Fruit fly (Drosophila melanogaster): Measurements from ENCODE around the gene Cont.

The Cont gene

dm6 chr3R:4381079-4381919 is at the start of gene Cont:
Gene Cont, plus strand, starts transcription at chr3R:4381306.
- TF ChIP-seq CG8478 (optimal IDR thresholded peaks at IDR 0.05) (no peak), CTCF (optimal IDR thresholded peaks at IDR 0.05) (no peak)

- TF ChIP-seq CG8478 (optimal IDR thresholded peaks at IDR 0.05) (no peak), CTCF (optimal IDR thresholded peaks at IDR 0.05) (peak; percentile 18 to 34)
These were observed 47.1 kb upstream of the Cont start, which contains the start of gene CG9776 for dm6 chr3R:4333964-4334363. Gene CG9776, minus strand, starts transcription at chr3R:4334071.

- no peak for TF ChIP-seq CG8478 (optimal IDR thresholded peaks at IDR 0.05)
- TF ChIP-seq CTCF (optimal IDR thresholded peaks at IDR 0.05) = no peak
These were observed 46.3 kb upstream of the Cont start, which contains the start of gene CG14645 for dm6 chr3R:4334798-4335197. Gene CG14645, plus strand, starts transcription at chr3R:4335098.

- TF ChIP-seq CTCF (optimal IDR thresholded peaks at IDR 0.05) = peak in 1 of 2 experiments; percentile 34
- TF ChIP-seq CG8478 (optimal IDR thresholded peaks at IDR 0.05) = no peak
These were observed 43.5 kb upstream of the Cont start, which contains the start of the genes Skp2 and CG1103 for dm6 chr3R:4337580-4337979. Gene Skp2, minus strand, starts transcription at chr3R:4337674. Gene CG1103, plus strand, starts transcription at chr3R:4337755.

dm6 chr3R:4340174-4340573 is 40.9 kb upstream of the Cont start:
- TF ChIP-seq CG8478 (optimal IDR thresholded peaks at IDR 0.05) (no peak), CTCF (optimal IDR thresholded peaks at IDR 0.05) (no peak)

dm6 chr3R:4341177-4341576 is 39.9 kb upstream of the Cont start:
- TF ChIP-seq CTCF (optimal IDR thresholded peaks at IDR 0.05) = no peak
- TF ChIP-seq CG8478 (optimal IDR thresholded peaks at IDR 0.05) = no peak

dm6 chr3R:4346636-4347035 is 34.5 kb upstream of the Cont start, which contains the start of gene hkb:
Gene hkb, minus strand, starts transcription at chr3R:4346646.
- TF ChIP-seq CTCF (optimal IDR thresholded peaks at IDR 0.05) (no peak), CG8478 (optimal IDR thresholded peaks at IDR 0.05) (no peak)

dm6 chr3R:4348197-4348814 is 32.8 kb upstream of the Cont start:
- TF ChIP-seq CG8478 (optimal IDR thresholded peaks at IDR 0.05) = no peak

- no peak for TF ChIP-seq CG8478 (optimal IDR thresholded peaks at IDR 0.05)
- no peak for TF ChIP-seq CTCF (optimal IDR thresholded peaks at IDR 0.05)
These were observed 30.9 kb upstream of the Cont start for dm6 chr3R:4350199-4350598.

dm6 chr3R:4353569-4353968 is 27.5 kb upstream of the Cont start:
- TF ChIP-seq CTCF (optimal IDR thresholded peaks at IDR 0.05) (no peak), CG8478 (optimal IDR thresholded peaks at IDR 0.05) (no peak)

- TF ChIP-seq CTCF (optimal IDR thresholded peaks at IDR 0.05) (peak in 1 of 2 experiments; percentile 24), CG8478 (optimal IDR thresholded peaks at IDR 0.05) (no peak)
These were observed 21.5 kb upstream of the Cont start, which contains the start of gene CG1090 for dm6 chr3R:4359625-4360024. Gene CG1090, plus strand, starts transcription at chr3R:4359883.

dm6 chr3R:4360668-4361110 is 20.4 kb upstream of the Cont start:
- TF ChIP-seq CG8478 (optimal IDR thresholded peaks at IDR 0.05) (no peak), CTCF (optimal IDR thresholded peaks at IDR 0.05) (no peak)

dm6 chr3R:4362010-4362409 is 19.1 kb upstream of the Cont start:
- no peak for TF ChIP-seq CTCF (optimal IDR thresholded peaks at IDR 0.05)

- TF ChIP-seq CTCF (optimal IDR thresholded peaks at IDR 0.05) = no peak
- TF ChIP-seq CG8478 (optimal IDR thresholded peaks at IDR 0.05) = no peak
These were observed 2.4 kb upstream of the Cont start, which contains the start of gene Sfxn1-3 for dm6 chr3R:4378363-4379354. Gene Sfxn1-3, plus strand, starts transcription at chr3R:4378600.

dm6 chr3R:4382165-4382564 is 1.1 kb downstream of the Cont start:
- no peak for TF ChIP-seq CG8478 (optimal IDR thresholded peaks at IDR 0.05)
- TF ChIP-seq CTCF (optimal IDR thresholded peaks at IDR 0.05) = no peak
